Fruit fly (Drosophila melanogaster) whole organism, pupa: Measurements from ENCODE around the gene Ugt301D1.

ENCODE experiments used
- CG10348 ChIP-seq: fragments of 200-800 bp; sonication (Bioruptor generic); IDR thresholded peaks from 2 replicates; pipeline ENCODE4 v1.3.6; 2022; ENCODE audit warnings: missing biosample characterization, missing genetic modification characterization
- CG15710 ChIP-seq: fragments of 200-800 bp; sonication (Bioruptor generic); optimal IDR thresholded peaks from 2 replicates; lab custom pipeline; 2018; ENCODE audit warnings: missing biosample characterization, mild to moderate bottlenecking, missing genetic modification characterization, moderate library complexity
- CG32121 ChIP-seq: fragments of 200-800 bp; sonication (Bioruptor generic); IDR thresholded peaks from 2 replicates; pipeline ENCODE4 v1.3.6; 2022; ENCODE audit warnings: missing biosample characterization, missing genetic modification characterization
- CG8301 ChIP-seq: fragments of 200-800 bp; sonication (Bioruptor generic); optimal IDR thresholded peaks from 2 replicates; lab custom pipeline; 2018; ENCODE audit warnings: missing biosample characterization, mild to moderate bottlenecking, missing genetic modification characterization
- EcR ChIP-seq: fragments of 200-800 bp; sonication (Bioruptor generic); optimal IDR thresholded peaks from 3 replicates; lab custom pipeline; 2019; ENCODE audit warnings: missing biosample characterization, missing genetic modification characterization, mild to moderate bottlenecking, moderate library complexity, missing genetic modification reagents
- Ets98B ChIP-seq: fragments of 200-800 bp; sonication (Bioruptor generic); IDR thresholded peaks from 2 replicates; pipeline ENCODE4 v1.3.6; 2022; ENCODE audit warnings: missing biosample characterization, missing genetic modification characterization
- Pif1A ChIP-seq: fragments of 200-800 bp; sonication (Bioruptor generic); optimal IDR thresholded peaks from 3 replicates; lab custom pipeline; 2016; ENCODE audit warnings: missing biosample characterization, missing genetic modification characterization
- Pif1B ChIP-seq: fragments of 200-800 bp; sonication (Bioruptor generic); optimal IDR thresholded peaks from 3 replicates; lab custom pipeline; 2016; ENCODE audit warnings: missing biosample characterization, missing genetic modification characterization
- Snoo ChIP-seq: fragments of 200-800 bp; sonication (Bioruptor generic); optimal IDR thresholded peaks from 3 replicates; lab custom pipeline; 2017; ENCODE audit warnings: missing biosample characterization, mild to moderate bottlenecking, missing genetic modification characterization, inconsistent platforms

- TF ChIP-seq Pif1B (GFP tag; lab: Kevin White, UChicago) (peak; percentile 41), Snoo (tag; lab: Kevin White, UChicago) (no peak), CG10348 (GFP tag; lab: Robert Waterston, UW) (no peak), CG32121 (no peak), Pif1A (GFP tag; lab: Kevin White, UChicago) (no peak), CG8301 (tag; lab: Kevin White, UChicago) (peak; percentile 18), EcR (GFP tag; lab: Kevin White, UChicago) (peak; percentile 16), Ets98B (GFP tag; lab: Robert Waterston, UW) (peak; percentile 28; the same call in 1 of the 2 replicates), CG15710 (tag; lab: Kevin White, UChicago) (peak; percentile 29)
Observed at dm6 chr2L:18484382-18485050, 24.8 kb upstream of the Ugt301D1 start, which contains the start of gene CG10283.
